Worm (Caenorhabditis elegans) whole organism, mixed stage, embryonic: ENCODE data around the gene cct-1.

ENCODE experiments used
- ceh-83 ChIP-seq: fragments of 200-800 bp; sonication (Bioruptor generic); optimal IDR thresholded peaks from 2 replicates; lab custom pipeline; 2018; ENCODE audit warnings: mild to moderate bottlenecking, missing genetic modification characterization, missing compliant biosample characterization
- drap-1 ChIP-seq: fragments of 200-800 bp; sonication (Bioruptor generic); optimal IDR thresholded peaks from 3 replicates; lab custom pipeline; 2018; ENCODE audit warnings: mild to moderate bottlenecking, missing genetic modification characterization, missing compliant biosample characterization
- elt-3 ChIP-seq: fragments of 150-350 bp; optimal IDR thresholded peaks from 2 replicates; lab custom pipeline; 2014; ENCODE audit warnings: missing biosample characterization, missing genetic modification characterization
- lin-13 ChIP-seq: fragments of 150-350 bp; optimal IDR thresholded peaks from 2 replicates; lab custom pipeline; 2014; ENCODE audit warnings: missing biosample characterization, missing genetic modification characterization
- lsy-2 ChIP-seq: fragments of 150-350 bp; optimal IDR thresholded peaks from 2 replicates; lab custom pipeline; 2014; ENCODE audit warnings: missing biosample characterization, missing genetic modification characterization
- mab-5 ChIP-seq: fragments of 150-350 bp; optimal IDR thresholded peaks from 2 replicates; lab custom pipeline; 2014; ENCODE audit warnings: missing biosample characterization, missing genetic modification characterization
- nhr-2 ChIP-seq: fragments of 150-350 bp; optimal IDR thresholded peaks from 2 replicates; lab custom pipeline; 2014; ENCODE audit warnings: missing biosample characterization, missing genetic modification characterization
- pha-4 ChIP-seq: fragments of 150-350 bp; optimal IDR thresholded peaks from 2 replicates; lab custom pipeline; 2018; ENCODE audit warnings: missing biosample characterization, missing genetic modification reagents, missing genetic modification characterization
- snpc-4 ChIP-seq: fragments of 150-350 bp; optimal IDR thresholded peaks from 2 replicates; lab custom pipeline; 2014; ENCODE audit warnings: missing biosample characterization, missing genetic modification characterization
- tbx-8 ChIP-seq: fragments of 200-800 bp; sonication (Bioruptor generic); optimal IDR thresholded peaks from 2 replicates; lab custom pipeline; 2018; ENCODE audit warnings: mild to moderate bottlenecking, missing genetic modification characterization, moderate library complexity, missing compliant biosample characterization

DNA sequence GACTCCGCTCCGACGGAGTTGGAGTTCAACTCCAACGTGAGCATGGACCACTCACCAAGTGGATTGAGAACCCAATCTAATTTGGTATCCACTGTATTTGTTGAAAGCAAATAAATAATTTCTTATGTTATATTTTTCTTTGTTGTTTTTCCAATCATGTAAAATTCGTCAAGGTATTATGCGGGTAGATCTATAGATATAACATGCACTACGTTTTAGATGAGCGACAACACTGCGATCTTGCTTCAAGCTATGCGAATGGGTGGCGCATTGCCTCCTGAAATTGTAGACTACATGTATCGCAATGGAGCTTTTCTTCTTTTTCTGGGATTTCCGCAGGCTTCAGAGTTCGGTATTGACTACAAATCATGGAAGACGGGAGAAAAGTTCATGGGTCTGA is 40.7 kb upstream of the cct-1 start, which contains the start of gene F10B5.2:
- TF ChIP-seq lin-13 (tag; lab: Kevin White, UChicago) (no peak), mab-5 (no peak), ceh-83 (GFP tag; lab: Kevin White, UChicago) (no peak), snpc-4 (tag; lab: Kevin White, UChicago) (no peak), drap-1 (GFP tag; lab: Kevin White, UChicago) (no peak), lsy-2 (no peak), elt-3 (tag; lab: Kevin White, UChicago) (no peak), nhr-2 (tag; lab: Kevin White, UChicago) (no peak), tbx-8 (no peak), pha-4 (tag; lab: Kevin White, UChicago) (no peak)
